Fruit fly (Drosophila melanogaster) whole organism, prepupa: ENCODE data around the gene ppk30.

Experiments used
- CG11902 ChIP-seq: fragments of 200-800 bp; sonication (Bioruptor generic); optimal IDR thresholded peaks from 3 replicates; lab custom pipeline; 2016; ENCODE audit warnings: missing biosample characterization, missing genetic modification characterization
- CG1621 ChIP-seq: fragments of 200-800 bp; sonication (Bioruptor generic); optimal IDR thresholded peaks from 3 replicates; lab custom pipeline; 2018; ENCODE audit warnings: missing biosample characterization, mild to moderate bottlenecking, missing genetic modification characterization
- CG3032 ChIP-seq: fragments of 200-800 bp; optimal IDR thresholded peaks from 2 replicates; lab custom pipeline; 2019; ENCODE audit warnings: missing biosample characterization, mild to moderate bottlenecking, missing genetic modification characterization, moderate library complexity
- CG6163 ChIP-seq: fragments of 200-800 bp; sonication (Bioruptor generic); IDR thresholded peaks from 3 replicates; pipeline ENCODE4 v1.3.6; 2022; ENCODE audit warnings: missing biosample characterization, missing genetic modification characterization
- Gug ChIP-seq: fragments of 200-800 bp; sonication (Bioruptor generic); IDR thresholded peaks from 2 replicates; pipeline ENCODE4 v1.3.6; 2022; ENCODE audit warnings: missing biosample characterization, missing genetic modification characterization
- Met ChIP-seq: fragments of 200-800 bp; sonication (Bioruptor generic); optimal IDR thresholded peaks from 3 replicates; lab custom pipeline; 2016; ENCODE audit warnings: missing biosample characterization, missing genetic modification characterization
- dac ChIP-seq: fragments of 200-800 bp; sonication (Bioruptor generic); optimal IDR thresholded peaks from 2 replicates; lab custom pipeline; 2017; ENCODE audit warnings: missing biosample characterization, mild to moderate bottlenecking, missing genetic modification characterization
- fd85E ChIP-seq: fragments of 200-800 bp; sonication (Bioruptor generic); optimal IDR thresholded peaks from 3 replicates; lab custom pipeline; 2016; ENCODE audit warnings: missing biosample characterization, missing genetic modification characterization

- no peak for TF ChIP-seq CG3032 (tag; lab: Kevin White, UChicago)
- TF ChIP-seq CG6163 (GFP tag; lab: Robert Waterston, UW) = no peak
- no peak for TF ChIP-seq Met (GFP tag; lab: Kevin White, UChicago)
- no peak for TF ChIP-seq CG1621
- no peak for TF ChIP-seq fd85E (GFP tag; lab: Kevin White, UChicago)
- TF ChIP-seq Gug = no peak
- TF ChIP-seq CG11902 (GFP tag; lab: Kevin White, UChicago) = no peak
- TF ChIP-seq dac (GFP tag; lab: Kevin White, UChicago) = no peak
These were observed 45.4 kb downstream of the ppk30 start, which contains the start of gene Obp99d for dm6 chr3R:29714314-29714713.
